Fruit fly (Drosophila melanogaster) whole organism, larva: ENCODE data around the gene fipi.

Experiments used
- noc ChIP-seq: fragments of 200-800 bp; sonication (Bioruptor generic); optimal IDR thresholded peaks from 3 replicates; lab custom pipeline; 2019; ENCODE audit warnings: missing biosample characterization, mild to moderate bottlenecking, missing genetic modification characterization, moderate library complexity

fipi gene

DNA sequence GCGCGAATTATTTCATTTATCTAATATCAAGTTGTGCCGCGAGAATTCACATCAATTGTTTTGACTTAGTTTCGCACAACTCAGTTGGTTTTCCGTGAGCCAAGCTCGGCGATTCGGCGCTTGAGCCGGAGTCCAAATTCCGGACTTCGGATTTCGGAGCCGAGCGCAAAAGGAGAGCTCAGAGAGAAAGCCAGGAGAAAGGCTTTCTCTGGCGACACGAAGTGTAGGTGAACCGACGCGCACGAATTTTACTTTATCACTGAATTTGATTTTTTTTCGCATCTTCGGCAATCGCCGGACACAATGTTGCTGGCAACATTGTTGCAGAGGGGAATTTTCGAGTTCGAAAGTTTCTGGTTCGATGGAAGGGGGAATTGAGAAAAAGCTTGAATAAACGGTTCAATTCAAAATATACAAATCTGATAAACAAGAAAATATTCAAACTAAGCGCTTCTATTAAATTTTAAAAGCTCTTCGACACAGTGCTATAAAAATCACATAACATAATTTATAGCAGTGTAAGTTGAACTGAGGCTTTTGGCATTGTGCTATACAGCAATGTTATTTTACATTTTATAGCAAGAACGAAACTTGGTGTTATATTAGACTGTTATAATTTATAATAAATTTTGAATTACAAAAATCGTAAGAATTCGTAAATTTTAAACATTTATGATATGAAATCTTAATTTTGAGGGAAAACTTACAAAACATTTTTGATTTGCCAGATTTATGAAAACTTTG, at the start of gene fipi:
Gene fipi (minus strand): TSS at position 265 of the 744 bp plus-strand sequence.
- TF ChIP-seq noc = no peak

DNA sequence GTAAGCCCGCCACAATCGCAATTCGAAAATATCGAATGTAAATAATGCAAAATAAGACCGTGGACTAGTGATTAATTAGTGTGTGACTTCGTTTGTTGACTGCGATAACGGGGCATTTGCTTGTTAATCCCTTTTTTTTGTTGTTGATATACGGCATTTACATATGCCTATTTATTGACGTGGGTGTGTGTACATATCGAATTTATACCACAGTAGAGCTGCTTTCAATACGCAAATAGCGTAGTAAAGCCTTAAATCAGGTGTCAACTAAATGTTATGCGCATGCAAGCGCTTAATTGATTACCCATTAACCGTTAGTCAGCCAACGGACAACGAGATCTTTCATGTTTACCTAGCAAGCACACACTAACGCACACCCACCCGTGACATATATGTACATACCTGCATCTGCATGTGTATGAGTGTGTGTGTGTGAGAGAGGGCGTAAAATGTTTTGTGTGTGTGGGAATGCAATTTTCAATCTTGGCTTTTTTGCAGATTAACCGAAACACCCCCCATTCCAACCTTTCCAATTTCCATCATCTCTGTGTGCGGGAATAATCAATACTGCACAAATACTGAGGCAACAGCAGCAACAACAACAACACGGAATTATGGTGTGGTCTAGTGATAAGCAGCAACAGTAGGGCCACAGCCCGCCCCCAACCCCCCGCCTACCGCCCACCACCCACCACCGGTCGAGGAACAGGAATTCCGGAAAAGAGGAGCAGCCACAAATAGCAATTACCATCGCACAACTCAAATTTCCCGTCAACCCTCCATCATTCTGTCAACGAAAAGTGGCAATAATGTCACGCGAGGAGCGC, 44.9 kb upstream of the fipi start:
- TF ChIP-seq noc = no peak

DNA sequence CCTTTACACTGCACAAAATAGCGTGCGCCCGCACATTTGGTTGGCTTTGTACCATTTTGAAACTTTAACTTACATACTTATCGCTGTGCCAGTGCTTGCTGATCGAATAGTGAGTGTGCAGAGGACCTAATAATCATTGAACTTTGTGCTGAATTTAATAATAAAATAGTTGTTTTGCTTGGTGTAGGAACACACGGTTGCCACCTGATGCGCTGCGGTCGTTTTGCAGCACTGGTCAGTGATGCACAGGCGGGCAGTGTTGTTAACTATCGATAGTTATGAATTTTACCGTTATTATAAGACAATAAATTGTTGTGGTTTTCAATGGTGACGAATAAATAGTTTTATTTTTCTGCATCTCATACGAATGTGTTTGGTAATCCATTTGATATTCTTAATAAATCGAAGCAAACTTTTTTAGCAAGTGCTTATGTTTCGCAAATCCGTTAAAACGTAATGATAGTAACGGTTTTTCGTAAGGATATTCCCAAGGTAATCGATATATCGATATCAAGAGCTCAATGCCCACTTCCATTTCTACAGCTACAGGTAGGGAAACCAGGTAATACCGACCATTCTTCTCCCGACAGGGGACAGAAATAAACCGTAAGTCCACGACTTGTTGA, 44.0 kb upstream of the fipi start, which contains the start of the genes tank and CG12194:
Gene tank (minus strand): TSS at position 228 of the 626 bp plus-strand sequence.
Gene CG12194 (plus strand): TSS at position 576 of the 626 bp plus-strand sequence.
- peak; percentile 89 for TF ChIP-seq noc

DNA sequence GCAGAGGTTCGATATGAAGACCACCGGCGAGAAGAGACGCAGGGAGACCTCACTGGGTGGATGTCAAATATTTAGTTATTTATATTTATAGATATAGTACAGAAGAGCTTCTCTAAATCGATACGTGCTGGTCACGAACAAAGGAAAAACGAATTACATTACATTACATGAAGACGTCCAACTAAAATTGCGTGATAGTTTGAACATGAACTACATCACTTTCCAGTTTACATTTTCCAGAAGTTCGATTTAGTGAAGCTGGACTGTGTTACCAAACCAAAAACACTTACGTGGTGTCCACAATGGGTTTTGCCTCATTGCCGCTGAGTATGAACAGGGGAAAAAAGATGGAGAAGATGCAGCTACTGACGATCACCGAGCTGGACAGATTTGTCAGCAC, 42.3 kb upstream of the fipi start:
- no peak for TF ChIP-seq noc

DNA sequence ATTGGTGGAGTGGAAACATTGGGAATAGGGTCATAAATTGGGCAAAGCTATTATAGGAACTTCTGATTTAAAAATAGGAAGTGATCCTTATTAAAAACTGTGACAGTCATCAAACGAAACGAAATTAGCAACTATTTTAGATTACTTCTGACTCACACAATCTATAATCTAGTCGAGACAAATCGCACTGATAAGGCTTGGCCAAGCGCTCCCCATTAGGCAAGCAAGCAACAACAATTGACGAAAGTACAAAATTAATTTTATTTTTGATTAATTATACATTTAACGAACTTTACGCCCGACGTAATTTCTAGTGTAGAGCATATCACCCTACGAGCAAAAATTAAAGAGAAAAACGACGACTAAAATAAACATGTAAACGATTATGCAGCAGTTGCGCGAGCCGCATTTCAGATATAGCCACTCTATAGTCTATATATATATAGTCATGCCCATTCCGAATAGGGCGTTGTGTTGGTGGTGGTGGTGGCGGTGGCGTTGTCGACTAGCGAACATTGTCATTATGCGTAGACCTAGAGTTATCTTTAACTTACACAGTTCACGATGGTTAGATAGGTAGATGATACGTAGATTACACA, 41.3 kb upstream of the fipi start, which contains the start of gene Ir25a:
Gene Ir25a (minus strand): TSS at position 210 of the 599 bp plus-strand sequence.
- TF ChIP-seq noc = peak; percentile 9

DNA sequence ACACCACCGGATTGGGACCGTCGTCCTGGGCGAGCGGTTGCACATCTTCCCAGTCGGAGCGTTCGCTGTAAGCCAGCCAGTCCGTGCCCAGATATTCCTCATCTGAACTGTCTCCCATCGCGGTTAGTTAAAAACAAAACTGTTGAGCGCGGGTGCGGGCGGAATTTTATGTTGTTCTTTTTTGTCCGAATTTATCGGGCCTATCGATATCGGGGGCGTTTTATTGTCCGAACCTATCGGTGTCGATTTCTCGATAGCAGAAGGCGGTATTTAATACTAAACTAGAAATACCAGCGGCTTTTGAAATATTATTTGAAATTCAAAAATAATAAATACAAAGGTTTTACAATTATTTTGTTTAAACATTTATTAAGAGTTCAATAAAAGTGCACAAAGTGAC, 36.6 kb upstream of the fipi start, which contains the start of gene Fnta:
Gene Fnta (minus strand): TSS at position 204 of the 400 bp plus-strand sequence.
- TF ChIP-seq noc = no peak

DNA sequence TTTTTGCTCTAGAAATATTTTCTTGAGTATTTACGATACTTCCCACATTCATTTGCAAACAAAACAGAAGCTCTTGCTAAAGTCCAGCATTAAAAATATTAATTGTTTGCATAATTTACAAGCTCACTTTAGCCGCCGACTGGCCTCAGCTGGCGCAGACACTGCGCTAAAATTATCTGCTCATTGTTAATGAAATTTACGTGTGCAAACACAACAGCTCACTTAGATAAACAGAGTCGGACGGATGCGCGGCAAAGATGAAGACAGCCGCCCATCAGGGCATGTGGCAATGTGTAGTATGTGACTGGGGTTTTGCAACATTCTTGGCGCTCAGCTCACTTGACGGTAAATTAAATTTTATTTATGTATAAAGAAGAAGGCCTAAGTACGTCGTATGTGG, 35.2 kb upstream of the fipi start:
- TF ChIP-seq noc = peak; percentile 69

DNA sequence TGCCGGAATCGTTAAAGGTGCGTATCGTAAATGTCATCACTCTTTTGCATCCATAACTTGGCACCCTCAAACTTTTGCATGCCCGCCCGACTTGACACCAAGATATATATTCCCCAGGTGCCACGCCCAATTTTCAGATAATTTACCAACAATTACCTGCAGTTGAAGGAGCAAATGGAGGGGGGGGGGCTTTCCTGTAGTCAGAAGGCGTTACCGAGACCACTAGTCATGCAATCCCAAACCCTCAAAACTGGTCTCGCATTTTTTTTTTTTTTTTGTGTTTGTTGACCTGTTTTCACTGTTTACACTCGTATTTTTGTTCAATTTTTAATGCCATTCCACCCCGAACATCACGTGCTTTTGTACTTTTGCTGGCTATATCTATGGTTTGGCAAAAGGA, 31.9 kb upstream of the fipi start:
- TF ChIP-seq noc = no peak

DNA sequence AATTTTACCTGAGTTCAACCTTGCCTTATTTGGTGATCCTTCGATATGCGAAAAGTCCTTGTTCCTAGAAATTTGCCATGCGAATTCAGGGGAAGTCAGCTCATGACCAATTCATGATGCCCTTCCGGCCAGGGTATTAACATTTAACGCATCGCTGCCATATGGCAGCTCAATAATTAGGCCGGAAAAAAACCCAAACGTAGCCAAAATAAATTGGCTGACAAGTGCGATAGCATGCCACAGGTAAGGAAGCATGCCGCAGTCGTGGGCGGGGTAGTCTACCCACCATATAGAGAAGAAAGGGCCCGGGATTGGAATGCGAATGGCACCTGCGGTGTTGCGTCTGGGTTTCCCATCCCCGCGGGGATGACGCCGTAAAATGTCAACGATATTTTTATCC, 30.0 kb upstream of the fipi start:
- no peak for TF ChIP-seq noc

DNA sequence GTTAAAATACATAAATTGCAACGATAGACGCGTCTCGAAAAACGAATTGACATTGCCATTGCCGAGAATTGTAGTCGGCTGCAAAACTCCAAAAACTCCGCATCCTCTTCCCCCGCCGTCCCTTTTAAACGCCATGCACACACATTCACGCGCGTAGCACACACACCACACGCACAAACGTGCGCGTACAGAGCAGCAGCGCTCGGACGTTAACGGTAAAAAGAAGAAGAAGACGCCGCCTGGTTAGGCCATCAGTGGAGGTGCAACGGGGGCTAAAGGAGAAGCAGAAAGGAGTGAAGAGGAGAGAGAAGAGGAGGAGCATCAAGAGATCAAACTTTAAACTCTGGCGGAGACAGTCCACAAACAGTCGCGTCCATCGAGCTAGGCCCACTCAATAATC, 28.4 kb upstream of the fipi start:
- no peak for TF ChIP-seq noc

DNA sequence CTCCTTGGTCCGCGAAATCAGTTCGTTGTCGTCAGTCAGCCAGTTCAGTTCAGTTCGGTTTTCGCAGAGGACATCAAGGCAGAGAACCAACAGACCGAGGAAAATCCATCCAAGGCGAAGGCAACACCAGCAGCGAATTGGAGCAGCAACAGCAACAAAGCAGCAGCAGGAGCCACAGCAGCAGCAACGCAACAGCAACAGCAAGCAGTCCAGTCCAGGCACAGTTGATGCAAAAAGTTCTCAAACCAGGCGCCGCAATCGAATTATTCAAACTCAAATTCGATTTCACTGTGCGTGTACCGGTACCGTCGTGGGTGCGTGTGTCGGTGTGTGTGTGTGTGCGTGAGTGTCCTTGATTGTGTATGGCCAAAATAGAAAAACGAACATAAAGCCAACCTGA, 27.9 kb upstream of the fipi start, which contains the start of gene CG15628:
Gene CG15628 (plus strand): TSS at position 18 of the 400 bp plus-strand sequence.
- no peak for TF ChIP-seq noc

DNA sequence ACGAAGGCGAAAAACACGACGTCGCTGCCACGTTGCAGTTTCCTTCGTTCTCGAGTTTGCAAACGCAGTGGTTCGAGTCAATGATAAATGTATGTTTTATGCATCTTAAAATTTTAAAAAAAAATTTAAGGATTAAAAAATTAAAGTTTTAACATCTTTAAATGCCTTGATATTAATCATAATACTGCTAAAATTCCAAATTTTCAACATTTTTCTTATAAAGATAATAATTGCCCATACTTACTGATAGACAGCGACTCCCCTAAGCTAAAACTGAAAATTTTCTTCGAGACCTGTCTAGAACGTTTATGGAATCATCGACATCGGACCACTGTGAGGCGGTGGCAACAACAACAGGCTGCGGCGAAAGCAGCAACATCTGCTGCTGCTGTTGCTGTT, 27.5 kb upstream of the fipi start:
- peak; percentile 18 for TF ChIP-seq noc

DNA sequence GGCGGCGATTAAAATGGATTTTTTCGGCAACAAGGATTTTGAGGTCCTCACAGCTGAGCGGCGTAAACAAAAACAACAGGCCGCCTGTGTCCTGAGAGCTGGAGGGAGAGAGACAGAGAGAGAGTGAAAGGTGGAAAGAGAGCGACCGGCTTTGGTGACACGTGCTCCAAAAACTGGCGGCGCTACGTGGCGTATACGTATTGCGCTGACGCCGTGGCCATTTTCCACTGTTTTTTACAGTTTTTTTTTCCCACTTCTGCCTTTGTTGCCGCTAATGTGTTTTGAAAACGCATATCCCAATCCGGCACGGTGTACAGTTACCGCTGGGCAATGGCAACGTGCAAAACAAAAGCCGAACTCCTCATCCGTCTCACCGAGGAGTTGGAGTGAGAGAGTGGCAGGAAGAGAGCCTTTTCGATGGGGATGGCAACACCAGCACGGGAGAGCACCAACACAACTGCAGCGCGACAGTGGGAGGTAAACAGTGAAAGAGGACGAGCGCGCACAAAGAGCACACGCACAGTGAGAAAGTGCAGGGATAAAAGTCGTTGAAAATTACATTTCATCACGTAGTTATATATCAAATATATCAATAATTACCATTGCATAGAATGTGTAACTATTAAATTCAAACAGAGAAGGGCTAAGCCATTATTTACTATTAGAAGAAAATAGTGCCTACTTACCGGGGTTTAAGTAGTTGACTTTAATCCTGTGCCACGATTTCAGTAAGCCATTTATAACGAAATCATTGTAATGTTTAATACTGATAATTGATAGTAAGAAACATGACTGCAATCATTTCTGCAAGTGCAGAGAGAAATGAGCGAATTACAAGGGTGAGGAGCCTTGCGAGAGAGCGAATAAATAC, 26.8 kb upstream of the fipi start:
- no peak for TF ChIP-seq noc

DNA sequence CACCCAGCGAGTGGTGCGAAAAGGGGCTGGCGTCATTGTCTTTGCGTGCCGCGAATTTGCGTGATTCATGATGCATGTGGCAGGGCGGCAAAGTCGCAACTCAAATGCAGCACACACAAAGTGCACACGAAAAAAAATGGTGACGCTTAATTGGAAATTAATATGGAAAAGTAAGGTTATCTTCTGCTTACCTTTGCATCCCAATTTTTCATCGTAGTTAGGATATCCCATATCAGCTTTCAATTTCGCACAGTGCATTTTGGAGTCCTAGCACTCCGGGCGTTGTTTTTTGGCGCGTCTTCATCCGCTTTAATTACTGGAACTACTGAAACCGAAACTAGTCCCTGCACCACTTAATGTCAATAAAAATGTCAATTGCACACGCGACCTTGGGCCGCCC, 26.2 kb upstream of the fipi start:
- no peak for TF ChIP-seq noc

DNA sequence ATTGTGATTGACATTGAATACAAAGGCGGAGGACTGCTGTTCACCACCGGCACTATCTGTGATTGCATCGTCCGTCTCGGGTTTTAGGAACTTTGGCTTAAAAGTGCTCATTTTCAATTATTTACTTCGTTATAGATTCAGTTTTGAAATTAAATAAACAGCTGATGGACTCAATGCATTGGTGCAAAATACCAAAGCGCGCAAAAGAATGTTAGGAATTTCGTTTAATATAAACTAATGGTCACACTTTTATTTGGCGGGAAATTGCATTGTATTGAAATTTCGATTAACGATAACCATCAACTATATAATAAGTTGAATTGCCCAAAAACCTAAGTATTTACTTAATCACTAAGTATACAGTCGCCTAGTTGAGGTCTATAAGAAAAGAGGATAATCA, 24.2 kb upstream of the fipi start, which contains the start of gene CG3225:
Gene CG3225 (minus strand): TSS at position 190 of the 400 bp plus-strand sequence.
- no peak for TF ChIP-seq noc

DNA sequence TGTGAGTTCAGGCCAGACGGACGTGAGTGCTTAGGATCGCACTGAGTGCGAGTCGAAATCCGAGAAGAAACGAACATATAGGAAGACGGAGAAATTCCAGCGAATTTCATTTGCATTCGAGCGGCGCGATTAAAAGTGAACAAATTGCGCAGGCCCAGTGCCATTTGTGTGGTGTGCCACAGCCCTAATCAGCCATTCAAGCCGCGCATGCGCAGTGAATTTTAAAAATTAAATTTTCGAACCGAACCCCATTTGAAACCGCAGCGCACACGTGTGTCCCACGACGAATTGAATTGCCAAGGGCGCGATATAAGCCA, 19.1 kb upstream of the fipi start:
- no peak for TF ChIP-seq noc
